Fruit fly (Drosophila melanogaster) whole organism: Measurements from ENCODE around the gene CG43291.

Source experiments
- Dll ChIP-seq: fragments of >200 bp; optimal IDR thresholded peaks from 2 replicates; lab custom pipeline; 2017
- EcR ChIP-seq, 2 experiments: fragments of >200 bp; optimal IDR thresholded peaks; 2 replicates each; lab custom pipeline; 2017; ENCODE audit warnings: missing biosample characterization in 2 of 2, missing genetic modification characterization in 2 of 2, missing genetic modification reagents in 2 of 2
- pan ChIP-seq: fragments of >200 bp; optimal IDR thresholded peaks from 2 replicates; lab custom pipeline; 2017
- psq ChIP-seq: fragments of >200 bp; optimal IDR thresholded peaks from 2 replicates; lab custom pipeline; 2017
- usp ChIP-seq: fragments of >200 bp; optimal IDR thresholded peaks from 2 replicates; lab custom pipeline; 2017; ENCODE audit warnings: missing biosample characterization, missing genetic modification characterization, mixed read lengths

- TF ChIP-seq psq (lab: Kevin White, UChicago), result no peak
- no peak for TF ChIP-seq Dll
- TF ChIP-seq pan, result no peak
- no peak for TF ChIP-seq EcR (GFP tag; optimal IDR thresholded peaks at IDR 0.05; lab: Kevin White, UChicago)
- TF ChIP-seq usp (GFP tag; lab: Kevin White, UChicago), result no peak
Observed at dm6 chr3R:14279311-14279998, 35.0 kb upstream of the CG43291 start.
